Worm (Caenorhabditis elegans) whole organism, L1 larva: ENCODE results near the gene str-238.

Experiments
- C04F5.9 ChIP-seq: sonication (generic microtip); optimal IDR thresholded peaks from 2 replicates; lab custom pipeline; 2016; ENCODE audit warnings: missing genetic modification characterization, missing compliant biosample characterization
- C16A3.4 ChIP-seq: fragments of 150-350 bp; optimal IDR thresholded peaks from 2 replicates; lab custom pipeline; 2014; ENCODE audit warnings: missing biosample characterization, missing genetic modification characterization
- aly-2 ChIP-seq: fragments of 150-350 bp; optimal IDR thresholded peaks from 2 replicates; lab custom pipeline; 2014; ENCODE audit warnings: missing biosample characterization, missing genetic modification characterization
- ama-1 ChIP-seq: fragments of 150-350 bp; optimal IDR thresholded peaks from 2 replicates; lab custom pipeline; 2014
- ceh-90 ChIP-seq: sonication (generic microtip); optimal IDR thresholded peaks from 2 replicates; lab custom pipeline; 2016; ENCODE audit warnings: missing genetic modification characterization, missing compliant biosample characterization
- efl-1 ChIP-seq, 4 experiments: fragments of 150-350 bp; optimal IDR thresholded peaks in 3 of 4; peaks in 1 of 4; 1 replicate in 1 of 4; 2 replicates in 3 of 4; lab custom pipeline; 2014; ENCODE audit warnings: missing biosample characterization in 2 of 4, missing genetic modification characterization in 2 of 4, missing genetic modification reagents in 2 of 4
- elt-2 ChIP-seq: sonication (generic microtip); optimal IDR thresholded peaks from 2 replicates; lab custom pipeline; 2016; ENCODE audit warnings: missing genetic modification characterization, mild to moderate bottlenecking, inconsistent platforms, missing compliant biosample characterization, missing genetic modification reagents
- elt-3 ChIP-seq, 6 experiments: fragments of 150-350 bp in 1 of 6; sonication (generic microtip); optimal IDR thresholded peaks; 2 replicates each; lab custom pipeline; 2017 to 2018; ENCODE audit warnings: missing biosample characterization in 6 of 6, missing genetic modification characterization in 6 of 6, inconsistent platforms in 1 of 6
- fos-1 ChIP-seq: fragments of 150-350 bp; optimal IDR thresholded peaks from 2 replicates; lab custom pipeline; 2014; ENCODE audit warnings: missing biosample characterization, missing genetic modification characterization
- hlh-17 ChIP-seq: fragments of 200-800 bp; sonication (Bioruptor generic); optimal IDR thresholded peaks from 2 replicates; lab custom pipeline; 2018; ENCODE audit warnings: missing genetic modification characterization, mild to moderate bottlenecking, missing compliant biosample characterization, moderate library complexity, borderline replicate concordance
- lin-14 ChIP-seq: fragments of 200-800 bp; sonication (Bioruptor generic); optimal IDR thresholded peaks from 2 replicates; lab custom pipeline; 2018; ENCODE audit warnings: mild to moderate bottlenecking, missing genetic modification characterization, moderate library complexity, missing compliant biosample characterization
- lin-35 ChIP-seq, 2 experiments: fragments of 150-350 bp; optimal IDR thresholded peaks; 2 replicates each; lab custom pipeline; 2014; ENCODE audit warnings: missing biosample characterization in 2 of 2, missing genetic modification characterization in 2 of 2, missing genetic modification reagents in 2 of 2
- lir-3 ChIP-seq: sonication (generic microtip); optimal IDR thresholded peaks from 2 replicates; lab custom pipeline; 2016; ENCODE audit warnings: mild to moderate bottlenecking, missing genetic modification characterization, moderate library complexity, missing compliant biosample characterization; ENCODE audit not compliant: poor library complexity
- lsy-2 ChIP-seq, 2 experiments: fragments of 150-350 bp; optimal IDR thresholded peaks; 2 replicates each; lab custom pipeline; 2014; ENCODE audit warnings: missing biosample characterization in 2 of 2, missing genetic modification characterization in 2 of 2
- mep-1 ChIP-seq: fragments of 150-350 bp; optimal IDR thresholded peaks from 2 replicates; lab custom pipeline; 2014; ENCODE audit warnings: missing biosample characterization, missing genetic modification characterization
- nhr-11 ChIP-seq: fragments of 150-350 bp; optimal IDR thresholded peaks from 2 replicates; lab custom pipeline; 2014; ENCODE audit warnings: missing biosample characterization, missing genetic modification characterization
- nhr-237 ChIP-seq: fragments of 150-350 bp; optimal IDR thresholded peaks from 2 replicates; lab custom pipeline; 2014; ENCODE audit warnings: missing biosample characterization, missing genetic modification characterization
- nhr-71 ChIP-seq: sonication (generic microtip); optimal IDR thresholded peaks from 2 replicates; lab custom pipeline; 2016; ENCODE audit warnings: mild to moderate bottlenecking, missing genetic modification characterization, moderate library complexity, missing compliant biosample characterization
- nhr-76 ChIP-seq: sonication (generic microtip); optimal IDR thresholded peaks from 2 replicates; lab custom pipeline; 2017; ENCODE audit warnings: missing biosample characterization, missing genetic modification characterization
- nhr-85 ChIP-seq: sonication (generic microtip); peaks from one replicate; lab custom pipeline; 2016; ENCODE audit warnings: missing genetic modification characterization, inconsistent platforms, missing compliant biosample characterization
- nhr-90 ChIP-seq: sonication (generic microtip); optimal IDR thresholded peaks from 2 replicates; lab custom pipeline; 2016; ENCODE audit warnings: mild to moderate bottlenecking, missing genetic modification characterization, missing compliant biosample characterization; ENCODE audit not compliant: poor library complexity
- pag-3 ChIP-seq: sonication (generic microtip); optimal IDR thresholded peaks from 2 replicates; lab custom pipeline; 2017; ENCODE audit warnings: missing genetic modification characterization, mild to moderate bottlenecking, missing compliant biosample characterization, antibody characterized with exemption, borderline replicate concordance; ENCODE audit not compliant: insufficient read depth
- pqm-1 ChIP-seq: sonication (generic microtip); optimal IDR thresholded peaks from 3 replicates; lab custom pipeline; 2017; ENCODE audit warnings: missing biosample characterization, missing genetic modification characterization
- rnt-1 ChIP-seq: sonication (generic microtip); optimal IDR thresholded peaks from 2 replicates; lab custom pipeline; 2016; ENCODE audit warnings: mild to moderate bottlenecking, missing genetic modification characterization, moderate library complexity, missing compliant biosample characterization
- snpc-4 ChIP-seq: fragments of 150-350 bp; optimal IDR thresholded peaks from 2 replicates; lab custom pipeline; 2014; ENCODE audit warnings: missing biosample characterization, missing genetic modification characterization
- snu-23 ChIP-seq: sonication (generic microtip); optimal IDR thresholded peaks from 2 replicates; lab custom pipeline; 2016; ENCODE audit warnings: missing genetic modification characterization, missing compliant biosample characterization
- sptf-1 ChIP-seq: fragments of 150-350 bp; optimal IDR thresholded peaks from 2 replicates; lab custom pipeline; 2014; ENCODE audit warnings: missing biosample characterization, missing genetic modification characterization
- sup-37 ChIP-seq: fragments of 200-800 bp; sonication (Bioruptor generic); optimal IDR thresholded peaks from 2 replicates; lab custom pipeline; 2018; ENCODE audit warnings: mild to moderate bottlenecking, missing genetic modification characterization, missing compliant biosample characterization
- unc-98 ChIP-seq: fragments of 200-800 bp; sonication (Bioruptor generic); IDR thresholded peaks from 2 replicates; pipeline ENCODE4 v1.3.6; 2022; ENCODE audit warnings: missing genetic modification characterization, missing compliant biosample characterization

Gene str-238

DNA sequence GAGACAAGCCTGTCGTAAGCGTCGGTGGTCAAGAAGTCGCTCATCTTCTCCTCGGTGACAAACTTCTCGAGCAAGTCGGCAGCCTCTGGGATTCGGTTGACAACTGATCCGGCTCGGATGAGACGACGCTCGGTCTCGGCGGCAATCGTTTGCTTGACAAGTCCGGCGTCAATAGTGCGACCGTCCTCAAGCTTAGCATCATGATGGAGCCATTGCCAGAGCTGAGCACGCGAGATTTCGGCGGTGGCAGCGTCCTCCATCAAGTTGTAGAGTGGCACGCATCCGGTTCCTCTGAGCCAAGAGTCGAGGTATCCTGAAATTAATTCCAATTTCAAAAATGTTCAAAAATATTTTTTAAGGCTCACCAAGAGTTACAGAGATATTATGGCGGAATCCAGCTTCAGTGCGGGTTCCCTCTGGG, 40.4 kb upstream of the str-238 start:
- TF ChIP-seq C04F5.9 (tag; lab: Kevin White, UChicago): no peak
- TF ChIP-seq nhr-90: peak; percentile 56
- peak; percentile 97 for TF ChIP-seq aly-2 (tag; lab: Kevin White, UChicago)
- peak; percentile 9 for TF ChIP-seq rnt-1 (tag; lab: Kevin White, UChicago)
- no peak for TF ChIP-seq efl-1 (optimal IDR thresholded peaks at IDR 0.05; lab: Kevin White, UChicago)
- TF ChIP-seq efl-1 (GFP tag; optimal IDR thresholded peaks at IDR 0.05 in 1 of 2; lab: Kevin White, UChicago): peak in 1 of 2 experiments; percentile 93
- TF ChIP-seq unc-98 (GFP tag; lab: Robert Waterston, UW): no peak
- peak; percentile 60 for TF ChIP-seq ama-1 (lab: Kevin White, UChicago)
- peak; percentile 10 for TF ChIP-seq lir-3 (tag; lab: Kevin White, UChicago)
- peak; percentile 8 for TF ChIP-seq elt-2 (tag; lab: Kevin White, UChicago)

DNA sequence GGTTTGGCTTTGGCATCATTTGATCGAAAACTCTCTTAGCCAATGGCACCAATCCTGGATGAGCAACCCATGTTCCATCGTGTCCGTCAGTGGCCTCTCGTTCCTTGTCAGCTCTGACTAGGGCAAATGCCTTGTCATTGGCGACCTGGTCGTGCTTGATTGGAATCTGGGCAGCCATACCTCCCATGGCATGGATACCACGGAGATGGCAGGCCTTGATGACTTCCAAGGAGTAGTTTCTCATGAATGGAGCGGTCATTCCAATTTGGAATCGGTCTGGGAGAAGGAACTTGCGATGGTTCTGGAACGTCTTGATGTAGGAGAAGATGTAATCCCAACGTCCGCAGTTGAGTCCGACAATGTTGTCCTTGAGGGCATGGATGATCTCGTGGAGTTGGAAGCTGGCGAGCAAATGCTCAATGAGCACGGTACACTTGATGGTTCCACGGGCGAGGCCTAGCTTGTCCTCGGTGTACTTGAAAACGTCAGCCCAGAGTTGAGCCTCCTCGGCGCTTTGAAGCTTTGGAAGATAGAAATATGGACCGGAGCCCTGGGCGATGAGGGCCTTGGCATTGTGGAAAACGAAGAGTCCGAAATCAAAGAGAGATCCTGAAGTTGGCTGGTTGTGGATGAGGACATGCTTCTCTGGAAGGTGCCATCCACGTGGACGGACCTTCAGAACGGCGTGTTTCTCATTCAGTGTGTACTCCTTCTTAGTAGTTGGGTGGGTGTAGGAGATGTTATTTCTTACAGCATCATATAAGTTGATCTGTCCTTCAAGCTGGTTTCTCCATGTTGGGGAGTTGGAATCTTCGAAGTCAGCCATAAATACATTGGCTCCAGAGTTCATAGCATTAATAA, 39.7 kb upstream of the str-238 start:
- TF ChIP-seq C04F5.9 (tag; lab: Kevin White, UChicago): peak; percentile 31
- TF ChIP-seq nhr-237 (tag; lab: Kevin White, UChicago): no peak
- TF ChIP-seq pag-3 (tag; lab: Kevin White, UChicago): no peak
- no peak for TF ChIP-seq nhr-71 (tag; lab: Kevin White, UChicago)
- peak; percentile 32 for TF ChIP-seq C16A3.4
- TF ChIP-seq ceh-90 (tag; lab: Kevin White, UChicago): no peak
- no peak for TF ChIP-seq efl-1 (optimal IDR thresholded peaks at IDR 0.05; lab: Kevin White, UChicago)
- peak in 1 of 2 experiments; percentile 84 for TF ChIP-seq efl-1 (GFP tag; optimal IDR thresholded peaks at IDR 0.05 in 1 of 2; lab: Kevin White, UChicago)
- TF ChIP-seq sup-37 (GFP tag; lab: Kevin White, UChicago): peak; percentile 5
- no peak for TF ChIP-seq pqm-1 (tag; lab: Kevin White, UChicago)
- TF ChIP-seq elt-3 (tag; optimal IDR thresholded peaks at IDR 0.05; lab: Kevin White, UChicago): no peak
- TF ChIP-seq nhr-85 (tag; lab: Kevin White, UChicago): peak; percentile 49
- TF ChIP-seq sptf-1 (tag; lab: Kevin White, UChicago): no peak
- peak; percentile 92 for TF ChIP-seq ama-1 (lab: Kevin White, UChicago)
- peak; percentile 27 for TF ChIP-seq snu-23 (GFP tag; lab: Kevin White, UChicago)
- TF ChIP-seq lin-14 (GFP tag; lab: Kevin White, UChicago): no peak
- no peak for TF ChIP-seq hlh-17 (GFP tag; lab: Kevin White, UChicago)
- peak; percentile 34 for TF ChIP-seq aly-2 (tag; lab: Kevin White, UChicago)

DNA sequence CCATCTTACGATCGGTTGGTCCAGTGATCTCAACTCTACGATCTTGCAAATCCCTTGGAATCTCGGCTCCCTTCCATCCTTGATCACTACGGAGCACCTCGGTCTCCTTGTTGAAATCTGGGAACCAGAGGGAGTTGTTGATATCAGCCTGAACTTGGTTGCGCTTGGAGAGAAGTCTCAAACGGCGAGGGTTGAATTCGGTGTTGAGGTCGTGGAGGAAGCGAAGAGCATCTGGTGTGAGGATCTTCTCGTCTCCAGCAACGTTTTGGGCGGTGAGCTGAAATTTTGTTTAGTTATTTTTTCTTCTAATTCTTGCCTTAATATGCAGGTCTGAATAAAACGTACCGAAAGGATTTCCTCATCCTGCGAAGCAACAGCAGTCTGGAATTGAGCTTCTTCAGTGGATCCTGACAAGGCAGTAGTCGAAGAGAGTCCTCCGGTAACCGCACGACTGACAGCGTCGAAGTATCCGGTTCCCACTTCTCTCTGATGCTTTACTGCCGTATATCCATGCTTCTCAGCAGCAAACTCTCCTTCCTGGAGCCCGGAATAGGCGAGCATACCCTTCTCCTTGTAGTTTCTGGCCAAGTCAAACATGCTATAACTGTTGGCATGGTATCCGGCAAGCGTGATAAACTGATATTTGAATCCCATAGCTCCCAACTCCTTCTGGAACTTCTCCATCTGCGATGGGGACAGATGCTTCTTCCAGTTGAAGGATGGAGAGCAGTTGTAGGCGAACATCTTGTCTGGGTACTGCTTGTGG, 38.8 kb upstream of the str-238 start:
- TF ChIP-seq aly-2 (tag; lab: Kevin White, UChicago) (peak; percentile 1), fos-1 (tag; lab: Kevin White, UChicago) (no peak), lsy-2 (tag; optimal IDR thresholded peaks at IDR 0.05; lab: Kevin White, UChicago) (no peak), nhr-76 (tag; lab: Kevin White, UChicago) (no peak), snpc-4 (tag; lab: Kevin White, UChicago) (no peak), nhr-11 (tag; lab: Kevin White, UChicago) (no peak), elt-3 (tag; optimal IDR thresholded peaks at IDR 0.05; lab: Kevin White, UChicago) (peak in 1 of 6 experiments; percentile 38), efl-1 (optimal IDR thresholded peaks at IDR 0.05; lab: Kevin White, UChicago) (no peak), efl-1 (GFP tag; optimal IDR thresholded peaks at IDR 0.05 in 1 of 2; lab: Kevin White, UChicago) (peak in 1 of 2 experiments; percentile 82), lir-3 (tag; lab: Kevin White, UChicago) (peak; percentile 7), nhr-85 (tag; lab: Kevin White, UChicago) (no peak), lin-35 (GFP tag; optimal IDR thresholded peaks at IDR 0.05; lab: Kevin White, UChicago) (peak in 1 of 2 experiments; percentile 58), C04F5.9 (tag; lab: Kevin White, UChicago) (no peak), mep-1 (tag; lab: Kevin White, UChicago) (no peak), nhr-237 (tag; lab: Kevin White, UChicago) (no peak), ama-1 (lab: Kevin White, UChicago) (peak; percentile 66)
- TF ChIP-seq, all 84 proteins: peak for 6
